Worm (Caenorhabditis elegans) whole organism, L3 larva: Measurements from ENCODE around the gene ssu-2.
"Not testable (repeated sequence)": the region's sequence is repeated elsewhere in the genome, so short reads cannot be mapped to it uniquely, and the experiment has no call there.

Experiments
- R02D3.7 ChIP-seq: fragments of 150-350 bp; optimal IDR thresholded peaks from 2 replicates; lab custom pipeline; 2014; ENCODE audit warnings: missing biosample characterization, missing genetic modification characterization
- ZK546.5 ChIP-seq: sonication (generic microtip); optimal IDR thresholded peaks from 2 replicates; lab custom pipeline; 2017; ENCODE audit warnings: missing biosample characterization, missing genetic modification characterization
- aly-2 ChIP-seq: fragments of 150-350 bp; optimal IDR thresholded peaks from 2 replicates; lab custom pipeline; 2014; ENCODE audit warnings: missing biosample characterization, missing genetic modification characterization
- ceh-16 ChIP-seq: sonication (generic microtip); optimal IDR thresholded peaks from 2 replicates; lab custom pipeline; 2017; ENCODE audit warnings: missing biosample characterization, missing genetic modification characterization
- ceh-28 ChIP-seq: fragments of 150-350 bp; optimal IDR thresholded peaks from 2 replicates; lab custom pipeline; 2014; ENCODE audit warnings: missing biosample characterization, missing genetic modification reagents, missing genetic modification characterization
- ceh-82 ChIP-seq: fragments of 150-350 bp; optimal IDR thresholded peaks from 2 replicates; lab custom pipeline; 2014; ENCODE audit warnings: missing biosample characterization, missing genetic modification characterization
- daf-12 ChIP-seq: fragments of 150-350 bp; optimal IDR thresholded peaks from 2 replicates; lab custom pipeline; 2014; ENCODE audit warnings: missing biosample characterization, missing genetic modification reagents, missing genetic modification characterization
- egl-27 ChIP-seq: sonication (generic microtip); optimal IDR thresholded peaks from 4 replicates; lab custom pipeline; 2017; ENCODE audit warnings: missing biosample characterization, missing genetic modification reagents, missing genetic modification characterization
- egl-5 ChIP-seq: fragments of 150-350 bp; optimal IDR thresholded peaks from 2 replicates; lab custom pipeline; 2017; ENCODE audit warnings: missing biosample characterization, missing genetic modification reagents, missing genetic modification characterization, inconsistent platforms
- elt-1 ChIP-seq: fragments of 150-350 bp; optimal IDR thresholded peaks from 2 replicates; lab custom pipeline; 2014; ENCODE audit warnings: missing biosample characterization, missing genetic modification characterization
- elt-2 ChIP-seq: sonication (generic microtip); optimal IDR thresholded peaks from 2 replicates; lab custom pipeline; 2016; ENCODE audit warnings: missing genetic modification reagents, mild to moderate bottlenecking, missing genetic modification characterization, missing compliant biosample characterization
- fkh-2 ChIP-seq: fragments of 150-350 bp; optimal IDR thresholded peaks from 2 replicates; lab custom pipeline; 2014; ENCODE audit warnings: missing biosample characterization, missing genetic modification reagents, missing genetic modification characterization
- fos-1 ChIP-seq: fragments of 150-350 bp; optimal IDR thresholded peaks from 2 replicates; lab custom pipeline; 2014; ENCODE audit warnings: missing biosample characterization, missing genetic modification characterization
- jun-1 ChIP-seq: fragments of 150-350 bp; optimal IDR thresholded peaks from 2 replicates; lab custom pipeline; 2014; ENCODE audit warnings: missing biosample characterization, missing genetic modification reagents, missing genetic modification characterization
- lin-15B ChIP-seq: fragments of 150-350 bp; optimal IDR thresholded peaks from 2 replicates; lab custom pipeline; 2014; ENCODE audit warnings: missing biosample characterization, missing genetic modification characterization
- lin-39 ChIP-seq: fragments of 150-350 bp; optimal IDR thresholded peaks from 2 replicates; lab custom pipeline; 2018; ENCODE audit warnings: missing biosample characterization, missing genetic modification reagents, missing genetic modification characterization
- lsy-12 ChIP-seq: sonication (generic microtip); optimal IDR thresholded peaks from 2 replicates; lab custom pipeline; 2016; ENCODE audit warnings: mild to moderate bottlenecking, missing genetic modification characterization, missing compliant biosample characterization
- mdl-1 ChIP-seq: fragments of 150-350 bp; optimal IDR thresholded peaks from 2 replicates; lab custom pipeline; 2014; ENCODE audit warnings: missing biosample characterization, missing genetic modification characterization
- mml-1 ChIP-seq: fragments of 150-350 bp; sonication (generic microtip); optimal IDR thresholded peaks from 3 replicates; lab custom pipeline; 2014; ENCODE audit warnings: missing biosample characterization, missing genetic modification characterization
- nhr-12 ChIP-seq: fragments of 150-350 bp; optimal IDR thresholded peaks from 2 replicates; lab custom pipeline; 2014; ENCODE audit warnings: missing biosample characterization, missing genetic modification characterization
- nhr-23 ChIP-seq: fragments of 150-350 bp; optimal IDR thresholded peaks from 2 replicates; lab custom pipeline; 2014; ENCODE audit warnings: missing biosample characterization, missing genetic modification reagents, missing genetic modification characterization
- nhr-237 ChIP-seq: fragments of 150-350 bp; optimal IDR thresholded peaks from 2 replicates; lab custom pipeline; 2014; ENCODE audit warnings: missing biosample characterization, missing genetic modification characterization
- nhr-25 ChIP-seq: sonication (generic microtip); optimal IDR thresholded peaks from 2 replicates; lab custom pipeline; 2017; ENCODE audit warnings: missing biosample characterization, missing genetic modification characterization
- nhr-28 ChIP-seq: fragments of 150-350 bp; optimal IDR thresholded peaks from 2 replicates; lab custom pipeline; 2014; ENCODE audit warnings: missing biosample characterization, missing genetic modification characterization
- nhr-43 ChIP-seq: sonication (generic microtip); optimal IDR thresholded peaks from 2 replicates; lab custom pipeline; 2016; ENCODE audit warnings: mild to moderate bottlenecking, missing genetic modification characterization, missing compliant biosample characterization; ENCODE audit not compliant: poor library complexity, severe bottlenecking
- nhr-67 ChIP-seq: fragments of 150-350 bp; optimal IDR thresholded peaks from 2 replicates; lab custom pipeline; 2014; ENCODE audit warnings: missing biosample characterization, missing genetic modification characterization
- nhr-76 ChIP-seq: fragments of 150-350 bp; sonication (generic microtip); optimal IDR thresholded peaks from 5 replicates; lab custom pipeline; 2014; ENCODE audit warnings: missing biosample characterization, missing genetic modification characterization
- nhr-77 ChIP-seq: fragments of 150-350 bp; optimal IDR thresholded peaks from 2 replicates; lab custom pipeline; 2014; ENCODE audit warnings: missing biosample characterization, missing genetic modification characterization
- pha-4 ChIP-seq: fragments of 150-350 bp; optimal IDR thresholded peaks from 2 replicates; lab custom pipeline; 2014; ENCODE audit warnings: missing biosample characterization, missing genetic modification reagents, missing genetic modification characterization
- pqm-1 ChIP-seq: fragments of 150-350 bp; optimal IDR thresholded peaks from 2 replicates; lab custom pipeline; 2017; ENCODE audit warnings: missing biosample characterization, missing genetic modification characterization, inconsistent platforms
- sea-2 ChIP-seq: fragments of 150-350 bp; sonication (generic microtip); optimal IDR thresholded peaks from 4 replicates; lab custom pipeline; 2014; ENCODE audit warnings: missing biosample characterization, missing genetic modification reagents, missing genetic modification characterization
- skn-1 ChIP-seq: fragments of 150-350 bp; optimal IDR thresholded peaks from 2 replicates; lab custom pipeline; 2014; ENCODE audit warnings: missing biosample characterization, missing genetic modification characterization
- tbx-2 ChIP-seq: sonication (generic microtip); optimal IDR thresholded peaks from 2 replicates; lab custom pipeline; 2016; ENCODE audit warnings: mild to moderate bottlenecking, missing genetic modification characterization, missing compliant biosample characterization
- zag-1 ChIP-seq: fragments of 150-350 bp; optimal IDR thresholded peaks from 2 replicates; lab custom pipeline; 2014; ENCODE audit warnings: missing biosample characterization, missing genetic modification characterization
- ztf-11 ChIP-seq: fragments of 150-350 bp; optimal IDR thresholded peaks from 2 replicates; lab custom pipeline; 2014; ENCODE audit warnings: missing biosample characterization, missing genetic modification characterization
- ztf-4 ChIP-seq: fragments of 150-350 bp; optimal IDR thresholded peaks from 2 replicates; lab custom pipeline; 2014; ENCODE audit warnings: missing biosample characterization, missing genetic modification characterization

ssu-2 gene

DNA sequence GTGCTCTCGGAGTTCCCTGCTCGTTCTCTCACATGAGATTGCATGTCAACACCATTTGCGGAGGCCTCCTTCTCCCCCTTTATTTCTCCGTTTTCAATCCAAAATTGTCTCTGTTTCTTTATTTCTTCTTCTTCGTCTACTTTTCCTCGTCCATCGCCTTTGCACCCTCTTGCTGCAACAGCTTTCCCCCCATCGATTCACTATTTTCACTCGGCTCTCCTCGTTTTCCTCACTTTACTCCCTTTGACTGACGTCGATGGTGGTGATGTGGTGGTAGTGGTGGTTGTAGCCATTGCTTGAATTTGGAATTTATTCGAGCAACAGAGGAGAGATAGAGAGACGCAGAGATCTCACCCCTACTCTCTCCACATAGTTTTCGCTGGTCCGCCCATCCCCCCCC lies 10.6 kb downstream of the ssu-2 start (continued):
- TF ChIP-seq aly-2 (tag; lab: Kevin White, UChicago) (no peak), sea-2 (GFP tag; lab: Kevin White, UChicago) (peak; percentile 50), nhr-23 (tag; lab: Kevin White, UChicago) (no peak), zag-1 (tag; lab: Kevin White, UChicago) (no peak), nhr-12 (no peak), nhr-76 (tag; lab: Kevin White, UChicago) (no peak), lin-39 (tag; lab: Kevin White, UChicago) (peak; percentile 78), ceh-28 (tag; lab: Kevin White, UChicago) (peak; percentile 33), egl-5 (peak; percentile 59), elt-2 (tag; lab: Kevin White, UChicago) (no peak), lsy-12 (tag; lab: Kevin White, UChicago) (no peak), daf-12 (tag; lab: Kevin White, UChicago) (no peak), skn-1 (peak; percentile 22), nhr-77 (tag; lab: Kevin White, UChicago) (no peak), fkh-2 (tag; lab: Kevin White, UChicago) (no peak)

DNA sequence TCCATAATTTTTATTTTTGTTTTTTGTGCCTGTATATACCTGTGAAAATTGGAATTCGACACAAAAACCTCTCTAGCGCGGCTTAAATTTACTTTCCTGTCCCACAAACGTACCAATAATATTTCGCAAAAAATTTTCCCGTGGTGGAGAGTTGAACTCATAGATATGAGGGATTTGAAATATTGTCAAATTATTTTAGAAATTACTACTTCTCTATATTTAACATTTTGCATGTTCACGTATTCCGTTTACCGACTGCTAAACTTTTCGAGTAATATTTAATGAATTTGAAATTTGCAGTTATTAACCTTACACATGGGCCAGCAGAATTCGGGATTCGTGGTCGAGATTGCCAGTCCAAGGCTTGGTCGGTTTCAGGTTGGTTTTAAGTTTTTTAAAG lies 12.8 kb downstream of the ssu-2 start, which contains the start of gene Y67A10A.7:
TSS of gene Y67A10A.7 (plus strand) at position 301 of the 400 bp plus-strand sequence.
- not testable (repeated sequence) for TF ChIP-seq nhr-28 (tag; lab: Kevin White, UChicago); egl-5; lin-39 (tag; lab: Kevin White, UChicago)

DNA sequence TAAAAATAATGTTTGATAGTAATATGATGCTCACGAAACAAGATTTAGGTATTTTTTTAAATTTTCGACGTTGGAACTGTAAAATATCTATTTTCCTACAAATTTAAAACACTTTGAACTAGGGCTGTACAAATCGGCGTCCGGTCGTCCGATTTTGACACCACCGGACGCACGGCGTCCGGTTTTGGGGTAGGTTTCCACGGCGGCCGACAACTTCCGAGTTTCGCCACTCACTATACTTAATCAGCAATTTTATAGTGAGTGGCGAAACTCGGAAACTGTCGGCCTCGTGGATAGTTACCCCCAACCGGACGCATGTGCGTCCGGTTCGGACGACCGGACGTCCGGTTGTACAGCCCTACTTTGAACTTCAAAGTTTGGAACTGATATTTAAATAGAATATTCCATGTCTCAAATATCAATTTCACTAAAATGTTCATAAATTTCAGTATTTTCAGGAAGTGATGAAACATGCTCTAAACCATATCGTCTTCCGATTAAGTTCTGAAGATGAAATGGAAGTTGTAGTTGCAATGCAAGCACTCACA lies 16.3 kb downstream of the ssu-2 start:
- no peak for TF ChIP-seq fkh-2 (tag; lab: Kevin White, UChicago)
- no peak for TF ChIP-seq jun-1
- no peak for TF ChIP-seq ztf-4 (tag; lab: Kevin White, UChicago)
- no peak for TF ChIP-seq nhr-12
- TF ChIP-seq fos-1 (tag; lab: Kevin White, UChicago) = no peak
- no peak for TF ChIP-seq nhr-67 (tag; lab: Kevin White, UChicago)
- TF ChIP-seq elt-2 (tag; lab: Kevin White, UChicago) = no peak
- TF ChIP-seq, all 47 proteins: peak for 0

DNA sequence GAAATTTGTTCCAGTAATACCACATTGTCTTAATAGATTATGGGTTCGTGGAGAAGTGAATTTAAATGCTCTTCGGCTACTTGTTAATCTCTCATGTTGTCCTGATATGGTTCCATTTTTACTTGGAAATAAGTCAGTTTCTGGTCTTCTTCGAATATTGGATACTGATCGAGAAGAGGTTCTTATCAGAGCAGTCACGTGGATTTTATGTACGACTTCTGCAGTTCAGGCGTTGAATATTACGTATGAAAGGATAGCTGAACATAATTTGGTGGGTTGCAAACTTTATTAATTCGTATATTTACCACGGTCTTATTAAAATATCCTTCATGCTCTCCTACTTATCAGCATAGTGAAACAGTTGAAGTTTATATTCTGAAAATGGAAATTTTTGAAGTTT lies 16.8 kb downstream of the ssu-2 start:
- TF ChIP-seq pqm-1 (tag; lab: Kevin White, UChicago) (no peak), jun-1 (no peak), elt-2 (tag; lab: Kevin White, UChicago) (no peak), R02D3.7 (tag; lab: Kevin White, UChicago) (no peak), nhr-237 (tag; lab: Kevin White, UChicago) (no peak), mdl-1 (no peak), pha-4 (no peak), nhr-43 (tag; lab: Kevin White, UChicago) (no peak), elt-1 (tag; lab: Kevin White, UChicago) (no peak), egl-27 (tag; lab: Kevin White, UChicago) (no peak), lin-39 (tag; lab: Kevin White, UChicago) (no peak), nhr-25 (tag; lab: Kevin White, UChicago) (no peak), ceh-82 (no peak)
- TF ChIP-seq, all 47 proteins: peak for 0

DNA sequence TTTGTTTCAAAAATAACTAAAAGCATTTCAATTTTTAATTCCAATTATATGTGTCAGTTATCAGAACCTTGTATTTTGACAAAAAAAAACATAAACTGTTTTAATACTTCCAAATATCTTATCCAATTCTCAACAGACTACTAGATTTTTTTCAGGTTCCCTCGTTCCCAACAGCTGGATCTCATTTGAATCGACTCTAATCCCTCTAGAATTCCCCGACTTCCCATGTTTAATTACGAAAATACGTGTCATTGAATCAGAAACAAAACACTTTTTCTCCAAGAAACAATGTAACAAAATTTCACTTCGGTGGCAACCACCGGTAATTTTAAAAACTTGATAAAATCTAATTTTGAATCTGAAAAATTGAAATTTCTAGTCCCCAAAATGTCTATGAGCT lies 18.1 kb downstream of the ssu-2 start:
- TF ChIP-seq nhr-77 (tag; lab: Kevin White, UChicago) (no peak), ztf-11 (no peak)

DNA sequence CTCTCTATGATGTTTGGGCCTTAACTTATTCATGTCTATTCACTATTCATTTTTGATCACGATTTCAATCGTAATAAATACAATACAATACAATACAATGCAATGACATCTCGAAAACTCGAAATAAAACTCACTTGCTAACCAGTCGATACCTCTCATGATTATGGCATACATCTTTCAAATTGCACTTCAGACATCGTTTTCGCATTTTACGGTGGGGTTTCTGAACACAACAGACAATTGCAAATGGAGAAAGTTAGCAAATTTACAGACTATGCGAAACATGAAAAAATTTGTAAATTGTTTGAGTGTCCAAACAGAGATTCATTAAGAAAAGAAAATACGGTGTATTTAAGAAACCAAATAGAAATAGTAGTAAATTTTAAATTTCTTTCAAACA lies 22.4 kb downstream of the ssu-2 start, which contains the start of gene paqr-3:
TSS of gene paqr-3 (minus strand) at position 210 of the 400 bp plus-strand sequence.
- TF ChIP-seq ZK546.5 (tag; lab: Kevin White, UChicago) (no peak), daf-12 (tag; lab: Kevin White, UChicago) (no peak), tbx-2 (tag; lab: Kevin White, UChicago) (no peak), nhr-237 (tag; lab: Kevin White, UChicago) (no peak), mml-1 (tag; lab: Kevin White, UChicago) (no peak), egl-5 (no peak), fkh-2 (tag; lab: Kevin White, UChicago) (no peak), ceh-16 (tag; lab: Kevin White, UChicago) (no peak), nhr-23 (tag; lab: Kevin White, UChicago) (no peak), lin-15B (tag; lab: Kevin White, UChicago) (no peak), ceh-82 (no peak), ceh-28 (tag; lab: Kevin White, UChicago) (no peak), nhr-43 (tag; lab: Kevin White, UChicago) (no peak), nhr-25 (tag; lab: Kevin White, UChicago) (no peak)
